Worm (Caenorhabditis elegans) whole organism, late embryonic: ENCODE measurements around the gene ZK856.7.

ENCODE experiments used
- ceh-18 ChIP-seq: sonication (generic microtip); optimal IDR thresholded peaks from 2 replicates; lab custom pipeline; 2016; ENCODE audit warnings: missing genetic modification characterization, missing compliant biosample characterization
- che-1 ChIP-seq: sonication (generic microtip); optimal IDR thresholded peaks from 2 replicates; lab custom pipeline; 2016; ENCODE audit warnings: mild to moderate bottlenecking, missing genetic modification characterization, missing compliant biosample characterization
- nhr-11 ChIP-seq: fragments of 150-350 bp; optimal IDR thresholded peaks from 2 replicates; lab custom pipeline; 2014; ENCODE audit warnings: missing biosample characterization, missing genetic modification characterization
- rnt-1 ChIP-seq: sonication (generic microtip); optimal IDR thresholded peaks from 2 replicates; lab custom pipeline; 2016; ENCODE audit warnings: missing genetic modification characterization, missing compliant biosample characterization
- syd-9 ChIP-seq: sonication (generic microtip); optimal IDR thresholded peaks from 2 replicates; lab custom pipeline; 2016; ENCODE audit warnings: mild to moderate bottlenecking, missing genetic modification characterization, moderate library complexity, missing compliant biosample characterization

- no peak for TF ChIP-seq ceh-18
- no peak for TF ChIP-seq rnt-1 (tag; lab: Kevin White, UChicago)
- TF ChIP-seq syd-9, result no peak
- TF ChIP-seq che-1 (tag; lab: Kevin White, UChicago), result no peak
- no peak for TF ChIP-seq nhr-11 (tag; lab: Kevin White, UChicago)
Observed at ce11 chrV:10249515-10249914, 47.6 kb downstream of the ZK856.7 start.
